Fruit fly (Drosophila melanogaster) whole organism, wandering third instar larva: ENCODE measurements around the gene CG44085.

ENCODE experiments used
- CG32264 ChIP-seq: fragments of 200-800 bp; sonication (Bioruptor generic); optimal IDR thresholded peaks from 2 replicates; lab custom pipeline; 2016; ENCODE audit warnings: missing biosample characterization, missing genetic modification characterization
- foxo ChIP-seq, 2 experiments: fragments of 200-800 bp; sonication (Bioruptor generic); optimal IDR thresholded peaks; 2 replicates in 1 of 2; 3 replicates in 1 of 2; lab custom pipeline; 2016 to 2017; ENCODE audit warnings: missing biosample characterization in 2 of 2, missing genetic modification characterization in 2 of 2
- lola ChIP-seq: fragments of >200 bp; optimal IDR thresholded peaks from 2 replicates; lab custom pipeline; 2017; ENCODE audit warnings: missing biosample characterization, missing genetic modification characterization
- psq ChIP-seq: fragments of 200-800 bp; sonication (Bioruptor generic); optimal IDR thresholded peaks from 3 replicates; lab custom pipeline; 2017; ENCODE audit warnings: missing biosample characterization, mild to moderate bottlenecking, missing genetic modification characterization, moderate library complexity
- sage ChIP-seq: fragments of 200-800 bp; sonication (Bioruptor generic); optimal IDR thresholded peaks from 2 replicates; lab custom pipeline; 2016; ENCODE audit warnings: missing biosample characterization, mild to moderate bottlenecking, missing genetic modification characterization

- no peak for TF ChIP-seq CG32264
- TF ChIP-seq sage, result no peak
- TF ChIP-seq psq (GFP tag; lab: Kevin White, UChicago), result no peak
- TF ChIP-seq foxo (GFP tag; optimal IDR thresholded peaks at IDR 0.05; lab: Kevin White, UChicago), result no peak
- TF ChIP-seq lola, result no peak
Measured at dm6 chr2L:13245855-13246645, 14.8 kb upstream of the CG44085 start, which contains the start of gene CG16820.
